Worm (Caenorhabditis elegans): Measurements from ENCODE around the gene C23G10.7.

The C23G10.7 gene

DNA sequence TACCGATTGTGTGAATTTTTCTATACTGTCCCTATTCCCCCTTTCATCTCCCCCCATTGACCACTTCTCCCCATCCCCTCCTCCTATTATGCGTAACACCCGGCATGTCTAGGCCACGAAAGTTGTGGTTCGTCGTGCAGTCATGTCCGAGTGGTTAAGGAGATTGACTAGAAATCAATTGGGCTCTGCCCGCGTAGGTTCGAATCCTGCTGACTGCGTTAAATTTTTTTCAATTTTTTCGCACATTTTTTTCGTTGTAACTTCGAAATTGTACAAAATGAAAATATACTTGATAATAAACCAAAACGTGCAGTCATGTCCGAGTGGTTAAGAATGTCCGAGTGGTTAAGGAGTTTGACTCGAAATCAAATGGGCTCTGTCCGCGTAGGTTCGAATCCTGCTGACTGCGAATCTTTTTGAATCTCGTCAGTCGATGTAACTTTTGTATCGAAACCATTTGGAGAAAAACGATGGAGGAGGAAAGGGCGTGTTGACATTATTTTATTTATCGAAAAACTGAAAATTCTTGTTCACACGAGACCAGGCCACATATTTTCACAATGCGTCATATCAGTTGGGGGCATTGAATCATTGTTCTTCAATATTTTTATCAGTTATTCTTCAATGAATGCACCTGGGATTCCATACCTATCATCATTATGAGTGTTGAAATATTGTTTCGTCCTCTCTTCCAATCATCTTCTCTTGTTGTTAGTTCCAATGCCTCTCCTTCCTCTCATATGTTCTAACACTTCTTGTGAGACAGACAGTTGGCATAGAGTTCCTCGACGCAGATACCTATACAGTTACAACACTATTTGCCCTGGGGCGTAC is 39.4 kb downstream of the C23G10.7 start, which contains the start of gene nfm-1 (continued):
- TF ChIP-seq nhr-27 (tag; optimal IDR thresholded peaks at IDR 0.05) (no peak), lsl-1 (GFP tag; optimal IDR thresholded peaks at IDR 0.05) (peak; percentile 60), ztf-28 (GFP tag; IDR thresholded peaks at IDR 0.05) (0 out of 2 replicates have a peak, but pooled peaks have one; percentile 49), snpc-4 (GFP tag; optimal IDR thresholded peaks at IDR 0.05) (peak; percentile 30), snpc-4 (tag; optimal IDR thresholded peaks at IDR 0.05) (peak in 3 of 4 experiments; percentile 21 to 65 (median 44)), madf-8 (GFP tag; conservative IDR thresholded peaks at IDR 0.05) (peak; percentile 41; the same call in 1 of the 2 replicates), sptf-2 (GFP tag; optimal IDR thresholded peaks at IDR 0.05) (no peak), cebp-2 (GFP tag; IDR thresholded peaks at IDR 0.05) (0 out of 2 replicates have a peak, but pooled peaks have one; percentile 66), madf-10 (tag; optimal IDR thresholded peaks at IDR 0.05) (peak; percentile 81), zim-3 (tag; optimal IDR thresholded peaks at IDR 0.05) (peak; percentile 39), F57A8.1 (GFP tag; optimal IDR thresholded peaks at IDR 0.05) (no peak), die-1 (tag; optimal IDR thresholded peaks at IDR 0.05) (peak; percentile 86), athp-1 (tag; optimal IDR thresholded peaks at IDR 0.05) (peak; percentile 71), tbp1 (GFP tag; optimal IDR thresholded peaks at IDR 0.05) (peak; percentile 98), dpl-1 (GFP tag; optimal IDR thresholded peaks at IDR 0.05) (peak; percentile 42), ztf-22 (GFP tag; optimal IDR thresholded peaks at IDR 0.05) (no peak), nfya-1 (tag; optimal IDR thresholded peaks at IDR 0.05; ENCODE audit: borderline replicate concordance, insufficient read depth) (no peak), ceh-27 (GFP tag; optimal IDR thresholded peaks at IDR 0.05) (peak; percentile 9), madf-3 (GFP tag; IDR thresholded peaks at IDR 0.05) (0 out of 2 replicates have a peak, but pooled peaks have one; percentile 66), ceh-100 (GFP tag; IDR thresholded peaks at IDR 0.05) (peak; percentile 54; the same call in 1 of the 2 replicates), B0261.1 (tag; optimal IDR thresholded peaks at IDR 0.05) (peak; percentile 99), F10E7.11 (tag; optimal IDR thresholded peaks at IDR 0.05) (peak; percentile 17), attf-5 (GFP tag; optimal IDR thresholded peaks at IDR 0.05) (peak; percentile 56), ama-1 (optimal IDR thresholded peaks at IDR 0.05) (no peak), ama-1 (GFP tag; optimal IDR thresholded peaks at IDR 0.05) (peak; percentile 10 to 43), hsf-1 (GFP tag; IDR thresholded peaks at IDR 0.05) (no peak; the same call in 1 of the 2 replicates), somi-1 (GFP tag; optimal IDR thresholded peaks at IDR 0.05) (peak; percentile 71), egrh-3 (GFP tag; IDR thresholded peaks at IDR 0.05) (no peak), lag-1 (GFP tag; IDR thresholded peaks at IDR 0.05) (no peak), nhr-90 (tag; optimal IDR thresholded peaks at IDR 0.05) (peak; percentile 78), dox-1 (GFP tag; IDR thresholded peaks at IDR 0.05) (peak; percentile 71), ztf-6 (GFP tag; IDR thresholded peaks at IDR 0.05) (peak; percentile 19; the same call in 1 of the 2 replicates), nhr-120 (GFP tag; IDR thresholded peaks at IDR 0.05) (no peak), egl-44 (GFP tag; IDR thresholded peaks at IDR 0.05) (peak; percentile 78), hlh-26 (GFP tag; conservative IDR thresholded peaks at IDR 0.05) (no peak), ekl-4 (GFP tag; IDR thresholded peaks at IDR 0.05) (peak; percentile 78; the same call in 1 of the 2 replicates), repo-1 (tag; optimal IDR thresholded peaks at IDR 0.05) (peak; percentile 84), lin-54 (GFP tag; optimal IDR thresholded peaks at IDR 0.05) (peak; percentile 67), unc-62 (GFP tag; optimal IDR thresholded peaks at IDR 0.05) (no peak), tbx-9 (tag; optimal IDR thresholded peaks at IDR 0.05; ENCODE audit: borderline replicate concordance) (no peak), ceh-58 (GFP tag; IDR thresholded peaks at IDR 0.05) (no peak), tlf-1 (GFP tag; optimal IDR thresholded peaks at IDR 0.05) (peak; percentile 8), xnd-1 (tag; optimal IDR thresholded peaks at IDR 0.05) (no peak), let-526 (GFP tag; IDR thresholded peaks at IDR 0.05) (no peak), mxl-1 (tag; optimal IDR thresholded peaks at IDR 0.05) (peak; percentile 85), Y79H2A.3 (GFP tag; conservative IDR thresholded peaks at IDR 0.05) (no peak), F57C9.4 (tag; optimal IDR thresholded peaks at IDR 0.05) (no peak), F52B5.7 (tag; optimal IDR thresholded peaks at IDR 0.05) (peak; percentile 69)

Data from whole organism, young adult.